Fruit fly (Drosophila melanogaster) whole organism, wandering third instar larva: ENCODE data around the gene Mad.

ENCODE experiments used
- Abd-B ChIP-seq: fragments of >200 bp; optimal IDR thresholded peaks from 2 replicates; lab custom pipeline; 2017; ENCODE audit warnings: missing biosample characterization, missing genetic modification characterization
- HLH106 ChIP-seq: fragments of 200-800 bp; optimal IDR thresholded peaks from 3 replicates; lab custom pipeline; 2019; ENCODE audit warnings: missing biosample characterization, mild to moderate bottlenecking, missing genetic modification characterization, moderate library complexity
- Hr78 ChIP-seq: fragments of >200 bp; optimal IDR thresholded peaks from 2 replicates; lab custom pipeline; 2017; ENCODE audit warnings: missing biosample characterization, missing genetic modification characterization
- Jra ChIP-seq: sonication (Bioruptor generic); optimal IDR thresholded peaks from 2 replicates; lab custom pipeline; 2016; ENCODE audit warnings: missing biosample characterization, missing genetic modification characterization
- N ChIP-seq: fragments of >200 bp; optimal IDR thresholded peaks from 2 replicates; lab custom pipeline; 2018; ENCODE audit warnings: missing biosample characterization, missing external identifiers, missing genetic modification characterization
- OdsH ChIP-seq: fragments of 200-800 bp; sonication (Bioruptor generic); optimal IDR thresholded peaks from 2 replicates; lab custom pipeline; 2016; ENCODE audit warnings: missing biosample characterization, mild to moderate bottlenecking, missing genetic modification characterization
- Vsx2 ChIP-seq: fragments of 200-300, 225-300 bp; sonication (Bioruptor generic); optimal IDR thresholded peaks from 2 replicates; lab custom pipeline; 2018; ENCODE audit warnings: missing biosample characterization, missing genetic modification characterization; ENCODE audit not compliant: partially characterized antibody
- ey ChIP-seq: fragments of 200-800 bp; sonication (Bioruptor generic); optimal IDR thresholded peaks from 2 replicates; lab custom pipeline; 2016; ENCODE audit warnings: missing biosample characterization, missing genetic modification characterization
- fru ChIP-seq: fragments of 200-800 bp; sonication (Bioruptor generic); optimal IDR thresholded peaks from 3 replicates; lab custom pipeline; 2016; ENCODE audit warnings: missing biosample characterization, mild to moderate bottlenecking, missing genetic modification characterization
- h ChIP-seq: fragments of 200-800 bp; sonication (Bioruptor generic); optimal IDR thresholded peaks from 3 replicates; lab custom pipeline; 2016; ENCODE audit warnings: missing biosample characterization, mild to moderate bottlenecking, missing genetic modification characterization
- psq ChIP-seq: fragments of 200-800 bp; sonication (Bioruptor generic); optimal IDR thresholded peaks from 3 replicates; lab custom pipeline; 2017; ENCODE audit warnings: missing biosample characterization, mild to moderate bottlenecking, missing genetic modification characterization, moderate library complexity
- usp ChIP-seq: fragments of >200 bp; optimal IDR thresholded peaks from 2 replicates; lab custom pipeline; 2017; ENCODE audit warnings: missing biosample characterization, missing genetic modification characterization

dm6 chr2L:3122216-3122615, 37.2 kb downstream of the Mad start:
- TF ChIP-seq psq (no peak), h (GFP tag; lab: Kevin White, UChicago) (no peak), usp (GFP tag; lab: Kevin White, UChicago) (no peak), Jra (GFP tag; lab: Kevin White, UChicago) (no peak), Vsx2 (no peak), Abd-B (no peak), Hr78 (GFP tag; lab: Kevin White, UChicago) (no peak), OdsH (GFP tag; lab: Kevin White, UChicago) (no peak), N (GFP tag; lab: Kevin White, UChicago) (no peak), ey (GFP tag; lab: Kevin White, UChicago) (no peak), HLH106 (no peak), fru (GFP tag; lab: Kevin White, UChicago) (no peak)
